Fruit fly (Drosophila melanogaster) whole organism, prepupa: Measurements from ENCODE around the gene Pex10.

Experiments used
- Blimp-1 ChIP-seq: fragments of 200-800 bp; sonication (Bioruptor generic); optimal IDR thresholded peaks from 3 replicates; lab custom pipeline; 2017; ENCODE audit warnings: missing biosample characterization, missing genetic modification characterization, mild to moderate bottlenecking, moderate library complexity, missing genetic modification reagents
- CG10631 ChIP-seq: fragments of 200-800 bp; sonication (Bioruptor generic); optimal IDR thresholded peaks from 2 replicates; lab custom pipeline; 2016; ENCODE audit warnings: missing biosample characterization, missing genetic modification characterization
- CG10669 ChIP-seq: fragments of 200-800 bp; sonication (Bioruptor generic); optimal IDR thresholded peaks from 3 replicates; lab custom pipeline; 2018; ENCODE audit warnings: missing biosample characterization, mild to moderate bottlenecking, missing genetic modification characterization, moderate library complexity
- CG11294 ChIP-seq: fragments of 200-800 bp; sonication (Bioruptor generic); IDR thresholded peaks from 2 replicates; pipeline ENCODE4 v1.3.6; 2022; ENCODE audit warnings: missing biosample characterization, missing genetic modification characterization
- CG11902 ChIP-seq: fragments of 200-800 bp; sonication (Bioruptor generic); optimal IDR thresholded peaks from 3 replicates; lab custom pipeline; 2016; ENCODE audit warnings: missing biosample characterization, missing genetic modification characterization
- CG15336 ChIP-seq: fragments of 200-800 bp; sonication (Bioruptor generic); IDR thresholded peaks from 2 replicates; pipeline ENCODE4 v1.3.6; 2022; ENCODE audit warnings: missing biosample characterization, missing genetic modification characterization
- CG1621 ChIP-seq: fragments of 200-800 bp; sonication (Bioruptor generic); optimal IDR thresholded peaks from 3 replicates; lab custom pipeline; 2018; ENCODE audit warnings: missing biosample characterization, mild to moderate bottlenecking, missing genetic modification characterization
- CG16779 ChIP-seq: fragments of 200-800 bp; sonication (Bioruptor generic); optimal IDR thresholded peaks from 3 replicates; lab custom pipeline; 2017; ENCODE audit warnings: missing biosample characterization, mild to moderate bottlenecking, missing genetic modification characterization
- CG3032 ChIP-seq: fragments of 200-800 bp; optimal IDR thresholded peaks from 2 replicates; lab custom pipeline; 2019; ENCODE audit warnings: missing biosample characterization, mild to moderate bottlenecking, missing genetic modification characterization, moderate library complexity
- CG31627 ChIP-seq: fragments of 200-800 bp; sonication (Bioruptor generic); optimal IDR thresholded peaks from 3 replicates; lab custom pipeline; 2016; ENCODE audit warnings: missing biosample characterization, missing genetic modification characterization
- CG32006 ChIP-seq: fragments of 200-800 bp; sonication (Bioruptor generic); optimal IDR thresholded peaks from 3 replicates; lab custom pipeline; 2017; ENCODE audit warnings: missing biosample characterization, mild to moderate bottlenecking, missing genetic modification characterization
- CG34406 ChIP-seq: fragments of 200-800 bp; sonication (Bioruptor generic); optimal IDR thresholded peaks from 3 replicates; lab custom pipeline; 2016; ENCODE audit warnings: missing biosample characterization, missing genetic modification characterization
- CG3919 ChIP-seq: fragments of 200-800 bp; sonication (Bioruptor generic); optimal IDR thresholded peaks from 3 replicates; lab custom pipeline; 2016; ENCODE audit warnings: missing biosample characterization, missing genetic modification characterization
- CG4318 ChIP-seq: fragments of 200-800 bp; sonication (Bioruptor generic); optimal IDR thresholded peaks from 3 replicates; lab custom pipeline; 2017; ENCODE audit warnings: missing biosample characterization, mild to moderate bottlenecking, missing genetic modification characterization
- CG6163 ChIP-seq: fragments of 200-800 bp; sonication (Bioruptor generic); IDR thresholded peaks from 3 replicates; pipeline ENCODE4 v1.3.6; 2022; ENCODE audit warnings: missing biosample characterization, missing genetic modification characterization
- CG6276 ChIP-seq: fragments of 200-800 bp; sonication (Bioruptor generic); optimal IDR thresholded peaks from 2 replicates; lab custom pipeline; 2017; ENCODE audit warnings: missing biosample characterization, mild to moderate bottlenecking, missing genetic modification characterization
- CG6792 ChIP-seq: fragments of 200-800 bp; sonication (Bioruptor generic); optimal IDR thresholded peaks from 3 replicates; lab custom pipeline; 2016; ENCODE audit warnings: missing biosample characterization, missing genetic modification characterization
- CG6808 ChIP-seq: fragments of 200-800 bp; sonication (Bioruptor generic); optimal IDR thresholded peaks from 3 replicates; lab custom pipeline; 2017; ENCODE audit warnings: missing biosample characterization, missing genetic modification characterization, mild to moderate bottlenecking, moderate library complexity, missing genetic modification reagents
- CG7368 ChIP-seq: fragments of 200-800 bp; sonication (Bioruptor generic); optimal IDR thresholded peaks from 3 replicates; lab custom pipeline; 2016; ENCODE audit warnings: missing biosample characterization, missing genetic modification characterization
- CG8119 ChIP-seq: fragments of 200-800 bp; sonication (Bioruptor generic); IDR thresholded peaks from 3 replicates; pipeline ENCODE4 v1.3.6; 2022; ENCODE audit warnings: missing biosample characterization, missing genetic modification characterization
- CG8319 ChIP-seq: fragments of 200-800 bp; sonication (Bioruptor generic); optimal IDR thresholded peaks from 3 replicates; lab custom pipeline; 2016; ENCODE audit warnings: missing biosample characterization, missing genetic modification characterization
- CG8632 ChIP-seq: fragments of 200-800 bp; sonication (Bioruptor generic); optimal IDR thresholded peaks from 3 replicates; lab custom pipeline; 2016; ENCODE audit warnings: missing biosample characterization, missing genetic modification characterization
- CG9139 ChIP-seq: fragments of 200-800 bp; sonication (Bioruptor generic); optimal IDR thresholded peaks from 3 replicates; lab custom pipeline; 2017; ENCODE audit warnings: missing biosample characterization, mild to moderate bottlenecking, missing genetic modification characterization
- Eip75B ChIP-seq: fragments of 200-800 bp; sonication (Bioruptor generic); optimal IDR thresholded peaks from 3 replicates; lab custom pipeline; 2016; ENCODE audit warnings: missing biosample characterization, missing genetic modification characterization
- Eip93F ChIP-seq: fragments of 200-800 bp; sonication (Bioruptor generic); optimal IDR thresholded peaks from 2 replicates; lab custom pipeline; 2016; ENCODE audit warnings: missing biosample characterization, mild to moderate bottlenecking, missing genetic modification characterization
- Ets21C ChIP-seq: fragments of 200-800 bp; sonication (Bioruptor generic); optimal IDR thresholded peaks from 3 replicates; lab custom pipeline; 2016; ENCODE audit warnings: missing biosample characterization, missing genetic modification characterization
- Ets96B ChIP-seq: fragments of 200-800 bp; optimal IDR thresholded peaks from 2 replicates; lab custom pipeline; 2019; ENCODE audit warnings: missing biosample characterization, mild to moderate bottlenecking, missing genetic modification characterization, moderate library complexity
- Hr38 ChIP-seq: sonication (Bioruptor generic); optimal IDR thresholded peaks from 2 replicates; lab custom pipeline; 2016; ENCODE audit warnings: missing biosample characterization, missing genetic modification characterization
- Hr39 ChIP-seq: fragments of 200-800 bp; sonication (Bioruptor generic); optimal IDR thresholded peaks from 2 replicates; lab custom pipeline; 2016; ENCODE audit warnings: missing biosample characterization, missing genetic modification characterization
- Hr4 ChIP-seq: fragments of 200-800 bp; sonication (Bioruptor generic); optimal IDR thresholded peaks from 3 replicates; lab custom pipeline; 2016; ENCODE audit warnings: missing biosample characterization, missing genetic modification characterization
- Lpt ChIP-seq: fragments of 200-800 bp; sonication (Bioruptor generic); optimal IDR thresholded peaks from 3 replicates; lab custom pipeline; 2016; ENCODE audit warnings: missing biosample characterization, missing genetic modification characterization
- Met ChIP-seq: fragments of 200-800 bp; sonication (Bioruptor generic); optimal IDR thresholded peaks from 3 replicates; lab custom pipeline; 2016; ENCODE audit warnings: missing biosample characterization, missing genetic modification characterization
- OdsH ChIP-seq: fragments of 200-800 bp; sonication (Bioruptor generic); optimal IDR thresholded peaks from 3 replicates; lab custom pipeline; 2016; ENCODE audit warnings: missing biosample characterization, missing genetic modification characterization
- Sox102F ChIP-seq: fragments of 200-800 bp; sonication (Bioruptor generic); optimal IDR thresholded peaks from 2 replicates; lab custom pipeline; 2016; ENCODE audit warnings: missing biosample characterization, mild to moderate bottlenecking, missing genetic modification characterization
- Sox14 ChIP-seq: fragments of 200-800 bp; sonication (Bioruptor generic); optimal IDR thresholded peaks from 3 replicates; lab custom pipeline; 2016; ENCODE audit warnings: missing biosample characterization, missing genetic modification characterization
- acj6 ChIP-seq: fragments of 200-800 bp; sonication (Bioruptor generic); optimal IDR thresholded peaks from 3 replicates; lab custom pipeline; 2016; ENCODE audit warnings: missing biosample characterization, missing genetic modification characterization
- cyc ChIP-seq: fragments of 200-800 bp; sonication (Bioruptor generic); optimal IDR thresholded peaks from 3 replicates; lab custom pipeline; 2016; ENCODE audit warnings: missing biosample characterization, missing genetic modification characterization
- dac ChIP-seq: fragments of 200-800 bp; sonication (Bioruptor generic); optimal IDR thresholded peaks from 2 replicates; lab custom pipeline; 2017; ENCODE audit warnings: missing biosample characterization, mild to moderate bottlenecking, missing genetic modification characterization
- dsx ChIP-seq: fragments of 200-800 bp; optimal IDR thresholded peaks from 3 replicates; lab custom pipeline; 2019; ENCODE audit warnings: missing biosample characterization, mild to moderate bottlenecking, missing genetic modification characterization, moderate library complexity; ENCODE audit not compliant: poor library complexity, severe bottlenecking
- esn ChIP-seq: fragments of 200-800 bp; sonication (Bioruptor generic); optimal IDR thresholded peaks from 2 replicates; lab custom pipeline; 2016; ENCODE audit warnings: missing biosample characterization, mild to moderate bottlenecking, missing genetic modification characterization, moderate library complexity
- fkh ChIP-seq: fragments of 200-800 bp; sonication (Bioruptor generic); optimal IDR thresholded peaks from 3 replicates; lab custom pipeline; 2017; ENCODE audit warnings: missing biosample characterization, mild to moderate bottlenecking, missing genetic modification characterization, moderate library complexity
- lz ChIP-seq: fragments of 200-800 bp; sonication (Bioruptor generic); optimal IDR thresholded peaks from 3 replicates; lab custom pipeline; 2016; ENCODE audit warnings: missing biosample characterization, missing genetic modification characterization
- net ChIP-seq: fragments of 200-800 bp; sonication (Bioruptor generic); optimal IDR thresholded peaks from 3 replicates; lab custom pipeline; 2016; ENCODE audit warnings: missing biosample characterization, missing genetic modification characterization
- pdm3 ChIP-seq: fragments of 200-800 bp; sonication (Bioruptor generic); optimal IDR thresholded peaks from 3 replicates; lab custom pipeline; 2016; ENCODE audit warnings: missing biosample characterization, missing genetic modification characterization
- salr ChIP-seq, 2 experiments: fragments of 200-800 bp; sonication (Bioruptor generic); optimal IDR thresholded peaks; 3 replicates each; lab custom pipeline; 2016 to 2018; ENCODE audit warnings: missing biosample characterization in 2 of 2, missing genetic modification characterization in 2 of 2, mild to moderate bottlenecking in 1 of 2
- spab ChIP-seq: fragments of 200-800 bp; sonication (Bioruptor generic); optimal IDR thresholded peaks from 2 replicates; lab custom pipeline; 2017; ENCODE audit warnings: missing biosample characterization, mild to moderate bottlenecking, missing genetic modification characterization, missing genetic modification reagents
- ss ChIP-seq, 2 experiments: fragments of 200-800 bp; sonication (Bioruptor generic); optimal IDR thresholded peaks; 2 replicates in 1 of 2; 3 replicates in 1 of 2; lab custom pipeline; 2017 to 2018; ENCODE audit warnings: mild to moderate bottlenecking in 2 of 2, missing biosample characterization in 2 of 2, missing genetic modification characterization in 2 of 2, moderate library complexity in 1 of 2
- svp ChIP-seq: fragments of 200-800 bp; sonication (Bioruptor generic); peaks from one replicate; lab custom pipeline; 2016; ENCODE audit warnings: missing biosample characterization, missing genetic modification characterization
- topi ChIP-seq: fragments of 200-800 bp; sonication (Bioruptor generic); optimal IDR thresholded peaks from 3 replicates; lab custom pipeline; 2016; ENCODE audit warnings: missing biosample characterization, missing genetic modification characterization
- vri ChIP-seq: fragments of 200-800 bp; sonication (Bioruptor generic); optimal IDR thresholded peaks from 3 replicates; lab custom pipeline; 2016; ENCODE audit warnings: missing biosample characterization, mild to moderate bottlenecking, missing genetic modification characterization

Pex10 gene

DNA sequence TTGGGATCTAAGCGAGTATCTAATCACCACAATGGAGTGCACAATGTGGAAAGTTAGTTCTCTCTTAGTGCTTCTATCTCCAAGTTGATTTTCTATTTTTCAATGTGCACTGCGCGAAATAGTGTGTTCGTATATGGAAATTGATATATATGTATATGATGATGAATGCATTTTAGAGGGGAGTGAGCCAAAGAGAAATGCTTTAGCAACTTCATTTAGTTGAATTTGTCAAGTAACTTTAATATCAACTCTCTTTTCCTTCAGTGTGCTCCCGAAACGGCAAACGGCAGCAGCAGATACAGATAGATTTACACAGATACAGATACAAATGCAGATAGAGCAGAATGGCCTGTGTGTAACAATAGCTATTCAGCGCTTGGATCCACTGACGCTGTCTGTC, 26.0 kb downstream of the Pex10 start (continued):
- peak; percentile 15 for TF ChIP-seq CG31627
- TF ChIP-seq Hr39 (GFP tag; lab: Kevin White, UChicago), result peak; percentile 46
- TF ChIP-seq net, result peak; percentile 60
- TF ChIP-seq Ets96B (tag; lab: Kevin White, UChicago), result no peak
- TF ChIP-seq CG6276 (GFP tag; lab: Kevin White, UChicago), result peak; percentile 47
- peak; percentile 53 for TF ChIP-seq CG10631
- no peak for TF ChIP-seq Hr38 (GFP tag; lab: Kevin White, UChicago)
- TF ChIP-seq Sox102F, result peak; percentile 7
- no peak for TF ChIP-seq CG6792 (GFP tag; lab: Kevin White, UChicago)
- TF ChIP-seq cyc (GFP tag; lab: Kevin White, UChicago), result no peak
- peak; percentile 31 for TF ChIP-seq Eip75B (GFP tag; lab: Kevin White, UChicago)
- no peak for TF ChIP-seq Eip93F (GFP tag; lab: Kevin White, UChicago)
- peak; percentile 8 for TF ChIP-seq CG3919 (GFP tag; lab: Kevin White, UChicago)
- TF ChIP-seq CG11902 (GFP tag; lab: Kevin White, UChicago), result no peak
- no peak for TF ChIP-seq CG9139 (GFP tag; lab: Kevin White, UChicago)
- TF ChIP-seq OdsH (GFP tag; lab: Kevin White, UChicago), result peak; percentile 70
- TF ChIP-seq salr (GFP tag; optimal IDR thresholded peaks at IDR 0.05; lab: Kevin White, UChicago), result peak in 1 of 2 experiments; percentile 68
- TF ChIP-seq Hr4, result peak; percentile 92
- TF ChIP-seq dac (GFP tag; lab: Kevin White, UChicago), result peak; percentile 65
- TF ChIP-seq CG8319 (GFP tag; lab: Kevin White, UChicago), result no peak
- no peak for TF ChIP-seq CG6808 (GFP tag; lab: Kevin White, UChicago)
- peak; percentile 83 for TF ChIP-seq Lpt (GFP tag; lab: Kevin White, UChicago)
- TF ChIP-seq CG1621 (tag; lab: Kevin White, UChicago), result no peak
- TF ChIP-seq Met (GFP tag; lab: Kevin White, UChicago), result peak; percentile 32
- no peak for TF ChIP-seq ss (GFP tag; optimal IDR thresholded peaks at IDR 0.05; lab: Kevin White, UChicago)
- peak; percentile 72 for TF ChIP-seq Sox14 (GFP tag; lab: Kevin White, UChicago)
- TF ChIP-seq CG11294, result peak; percentile 76
- TF ChIP-seq CG8632 (GFP tag; lab: Kevin White, UChicago), result no peak
- TF ChIP-seq CG16779 (tag; lab: Kevin White, UChicago), result no peak
- TF ChIP-seq CG7368, result no peak
- TF ChIP-seq lz (GFP tag; lab: Kevin White, UChicago), result peak; percentile 0
- no peak for TF ChIP-seq topi (GFP tag; lab: Kevin White, UChicago)
- peak; percentile 77 for TF ChIP-seq CG4318
- TF ChIP-seq spab, result no peak
- TF ChIP-seq CG6163 (GFP tag; lab: Robert Waterston, UW), result no peak
- peak; percentile 4 for TF ChIP-seq vri (GFP tag; lab: Kevin White, UChicago)
- TF ChIP-seq pdm3 (GFP tag; lab: Kevin White, UChicago), result peak; percentile 69

DNA sequence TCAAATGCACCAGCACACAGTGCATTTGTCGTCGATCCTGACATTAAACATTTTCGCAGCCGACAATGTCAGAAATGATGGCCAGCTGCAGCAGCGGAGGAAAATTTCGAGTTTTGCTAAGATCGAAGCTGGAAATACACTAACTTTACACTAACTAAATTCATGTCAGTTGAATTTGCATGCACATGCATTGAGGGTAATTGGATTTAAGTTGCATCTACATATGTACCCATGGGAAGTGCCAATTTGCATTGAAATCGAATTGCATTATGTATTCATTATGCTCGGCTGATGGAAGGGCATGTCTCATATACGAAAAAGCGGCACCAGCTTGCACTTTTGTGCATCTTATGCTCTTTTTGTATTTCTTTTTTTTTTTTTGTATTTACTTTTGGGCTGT, 26.8 kb downstream of the Pex10 start:
- peak; percentile 67 for TF ChIP-seq CG34406 (GFP tag; lab: Kevin White, UChicago)
- TF ChIP-seq pdm3 (GFP tag; lab: Kevin White, UChicago), result peak; percentile 81
- TF ChIP-seq lz (GFP tag; lab: Kevin White, UChicago), result peak; percentile 80
- peak; percentile 60 for TF ChIP-seq CG4318
- TF ChIP-seq CG1621 (tag; lab: Kevin White, UChicago), result peak; percentile 50
- peak; percentile 76 for TF ChIP-seq dsx (GFP tag; lab: Kevin White, UChicago)
- peak; percentile 63 for TF ChIP-seq Ets21C (GFP tag; lab: Kevin White, UChicago)
- TF ChIP-seq Blimp-1 (GFP tag; lab: Kevin White, UChicago), result peak; percentile 57
- peak; percentile 57 for TF ChIP-seq Met (GFP tag; lab: Kevin White, UChicago)
- TF ChIP-seq CG6163 (GFP tag; lab: Robert Waterston, UW), result peak; percentile 96
- peak; percentile 80 for TF ChIP-seq Ets96B (tag; lab: Kevin White, UChicago)
- peak; percentile 80 for TF ChIP-seq esn
- TF ChIP-seq CG15336 (GFP tag; lab: Robert Waterston, UW), result peak; percentile 94
- peak; percentile 93 for TF ChIP-seq cyc (GFP tag; lab: Kevin White, UChicago)
- no peak for TF ChIP-seq Hr38 (GFP tag; lab: Kevin White, UChicago)
- peak; percentile 76 for TF ChIP-seq acj6 (GFP tag; lab: Kevin White, UChicago)
- TF ChIP-seq fkh (GFP tag; lab: Kevin White, UChicago), result no peak
- TF ChIP-seq net, result peak; percentile 92
- peak; percentile 80 for TF ChIP-seq CG32006 (GFP tag; lab: Kevin White, UChicago)
- peak; percentile 83 for TF ChIP-seq CG10669 (GFP tag; lab: Kevin White, UChicago)
- TF ChIP-seq CG8119 (GFP tag; lab: Robert Waterston, UW), result peak; percentile 91
- peak; percentile 82 for TF ChIP-seq Hr4
- TF ChIP-seq CG3032, result peak; percentile 76
- TF ChIP-seq svp (GFP tag; lab: Kevin White, UChicago), result peak; percentile 94
- TF ChIP-seq CG11902 (GFP tag; lab: Kevin White, UChicago), result peak; percentile 86
- TF ChIP-seq topi (GFP tag; lab: Kevin White, UChicago), result peak; percentile 87
